Worm (Caenorhabditis elegans) whole organism, dauer: Measurements from ENCODE around the gene AH10.2.
"Not testable (repeated sequence)": the region's sequence is repeated elsewhere in the genome, so short reads cannot be mapped to it uniquely, and the experiment has no call there.

Experiments
- unc-62 ChIP-seq: sonication (generic microtip); optimal IDR thresholded peaks from 2 replicates; lab custom pipeline; 2017; ENCODE audit warnings: missing biosample characterization, missing genetic modification reagents, missing genetic modification characterization

Gene AH10.2

DNA sequence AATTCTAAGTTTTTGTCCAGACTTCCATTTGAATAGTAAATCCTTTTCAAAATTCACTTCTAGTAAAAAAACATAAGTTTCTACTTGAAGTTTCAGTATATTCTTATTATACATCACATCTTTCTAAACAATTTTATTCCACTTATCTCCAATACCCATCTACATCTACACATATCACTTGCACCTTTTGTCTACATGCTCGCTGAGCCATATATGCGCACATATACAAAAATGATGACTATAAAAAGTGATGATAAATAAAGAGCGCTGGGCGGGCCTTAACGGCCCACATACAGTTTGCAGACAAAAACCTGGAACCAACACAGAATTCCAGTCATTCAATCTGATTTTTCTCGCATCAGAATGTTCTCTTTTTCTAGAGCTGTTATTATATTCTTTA lies at the start of gene AH10.2:
Gene AH10.2, plus strand, starts transcription at position 301 of the 400 bp plus-strand sequence.
- TF ChIP-seq unc-62 (GFP tag; lab: Kevin White, UChicago): no peak

DNA sequence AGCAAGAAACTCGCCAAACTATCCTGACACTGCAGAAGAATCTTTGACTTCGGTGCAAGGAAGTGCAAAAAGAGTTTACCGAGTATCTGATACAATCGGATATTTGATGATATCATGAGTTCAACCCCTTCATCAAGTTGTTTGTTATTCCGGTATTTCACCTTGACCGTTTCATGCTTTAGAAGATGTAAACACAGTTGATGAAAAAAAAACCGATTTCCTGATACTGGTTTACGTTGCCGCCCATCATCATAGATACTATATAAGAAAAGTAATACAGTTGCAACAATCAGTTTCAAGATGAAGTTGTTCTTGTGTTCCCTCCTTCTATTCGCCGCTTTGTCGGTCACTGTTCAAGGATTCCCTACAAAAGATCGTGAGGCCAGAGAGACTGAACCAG lies 49.1 kb upstream of the AH10.2 start, which contains the start of gene H39E23.3:
Gene H39E23.3, plus strand, starts transcription at position 301 of the 400 bp plus-strand sequence.
- no peak for TF ChIP-seq unc-62 (GFP tag; lab: Kevin White, UChicago)

DNA sequence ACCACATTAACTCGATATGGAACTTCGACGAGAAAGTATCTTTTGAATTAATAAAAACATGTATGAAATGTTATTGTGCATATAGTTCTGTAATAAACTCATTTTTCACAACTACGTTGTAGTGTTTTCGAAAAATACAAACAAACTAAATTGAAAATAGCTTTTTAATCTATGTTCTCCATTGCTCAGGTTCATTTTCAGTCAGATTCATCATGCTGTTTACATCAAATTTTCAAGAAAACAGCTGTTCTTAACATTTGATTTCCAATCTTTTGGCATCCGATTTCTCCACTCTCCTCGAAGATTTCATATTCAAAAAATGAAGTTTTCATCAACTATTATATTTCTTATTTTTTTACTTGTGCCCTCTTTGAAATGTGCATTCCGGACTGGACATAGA lies 46.5 kb upstream of the AH10.2 start, which contains the start of gene H39E23.2:
Gene H39E23.2, plus strand, starts transcription at position 301 of the 400 bp plus-strand sequence.
- TF ChIP-seq unc-62 (GFP tag; lab: Kevin White, UChicago): no peak

DNA sequence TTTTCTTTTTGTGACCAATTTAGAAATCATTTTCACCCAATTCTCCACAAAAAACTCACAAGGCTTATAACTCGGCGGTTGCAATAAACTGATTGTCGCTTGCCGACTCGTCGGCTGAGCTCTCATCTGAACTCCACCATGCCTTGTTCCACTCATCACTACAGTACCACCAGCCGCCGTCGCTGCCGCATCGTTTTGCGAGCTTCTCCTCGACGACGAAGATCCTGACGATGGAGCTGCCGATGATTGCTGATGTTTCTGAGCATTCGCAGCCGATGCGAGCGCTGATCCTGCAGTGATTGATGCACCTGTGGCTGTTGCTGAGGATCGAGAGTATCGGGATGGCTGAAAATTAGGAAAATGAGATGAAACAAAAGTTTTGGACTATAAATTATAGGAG lies 35.9 kb upstream of the AH10.2 start:
- no peak for TF ChIP-seq unc-62 (GFP tag; lab: Kevin White, UChicago)

DNA sequence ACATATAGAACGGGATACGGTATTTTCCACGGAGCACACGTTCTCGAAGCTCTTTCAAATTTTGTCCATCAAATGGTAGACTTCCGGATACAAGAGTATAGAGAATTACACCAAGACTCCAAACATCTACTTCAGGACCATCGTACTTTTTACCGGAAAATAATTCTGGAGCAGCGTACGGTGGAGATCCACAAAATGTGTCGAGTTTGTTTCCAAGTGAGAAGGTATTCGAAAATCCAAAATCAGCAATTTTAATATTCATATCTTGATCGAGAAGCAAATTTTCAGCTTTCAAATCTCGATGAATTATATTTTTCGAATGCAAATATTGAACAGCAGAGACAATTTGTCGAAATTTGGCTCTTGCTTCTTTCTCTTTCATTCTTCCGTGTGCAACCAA lies 33.4 kb upstream of the AH10.2 start:
- TF ChIP-seq unc-62 (GFP tag; lab: Kevin White, UChicago): no peak

DNA sequence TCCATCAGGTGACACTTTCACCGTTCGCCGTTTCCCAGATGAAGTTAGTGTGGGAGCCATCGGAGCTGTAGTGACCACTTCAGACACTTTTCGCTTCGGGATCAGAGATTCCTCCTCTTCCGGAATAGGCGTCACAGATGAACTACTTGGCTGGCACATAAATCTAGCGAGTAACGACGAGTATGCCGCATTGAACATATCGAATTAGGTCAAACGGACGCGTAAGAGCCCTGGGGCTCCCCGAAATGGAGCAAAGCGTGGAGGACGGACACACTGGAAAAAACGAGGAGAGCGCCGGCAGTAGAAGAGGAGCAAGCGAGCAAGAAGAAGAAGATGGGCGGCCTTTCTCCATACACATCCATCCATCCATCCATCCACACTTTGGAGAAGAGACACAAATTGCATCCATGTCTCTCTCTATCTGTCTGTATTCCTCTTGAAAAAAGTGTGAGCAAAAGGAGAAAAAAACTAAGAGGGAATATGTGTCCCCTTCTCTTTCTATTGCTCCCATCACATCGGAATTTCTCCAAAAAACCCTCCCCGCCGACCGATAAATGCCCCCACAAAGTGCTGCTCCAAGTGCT lies 30.1 kb upstream of the AH10.2 start:
- TF ChIP-seq unc-62 (GFP tag; lab: Kevin White, UChicago): no peak

DNA sequence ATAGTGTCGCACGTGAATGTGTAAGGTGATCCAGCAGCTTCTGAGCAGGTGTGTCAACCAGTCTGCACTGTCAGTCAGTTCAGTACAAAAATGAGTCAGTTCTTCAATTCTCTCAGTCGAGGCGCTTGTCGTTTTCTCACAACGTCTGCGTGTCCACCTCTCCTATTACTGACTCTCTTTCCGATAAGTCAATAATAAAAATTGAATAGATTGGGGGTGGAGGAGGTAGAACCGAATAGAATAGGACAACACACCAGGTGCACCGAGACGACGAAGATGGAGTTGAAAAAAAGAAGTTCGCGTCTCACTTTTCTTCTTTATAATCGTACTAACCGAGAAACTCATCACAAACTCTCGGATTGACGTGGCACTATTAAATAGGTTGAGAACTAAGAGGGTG lies 28.7 kb upstream of the AH10.2 start:
- TF ChIP-seq unc-62 (GFP tag; lab: Kevin White, UChicago): no peak

DNA sequence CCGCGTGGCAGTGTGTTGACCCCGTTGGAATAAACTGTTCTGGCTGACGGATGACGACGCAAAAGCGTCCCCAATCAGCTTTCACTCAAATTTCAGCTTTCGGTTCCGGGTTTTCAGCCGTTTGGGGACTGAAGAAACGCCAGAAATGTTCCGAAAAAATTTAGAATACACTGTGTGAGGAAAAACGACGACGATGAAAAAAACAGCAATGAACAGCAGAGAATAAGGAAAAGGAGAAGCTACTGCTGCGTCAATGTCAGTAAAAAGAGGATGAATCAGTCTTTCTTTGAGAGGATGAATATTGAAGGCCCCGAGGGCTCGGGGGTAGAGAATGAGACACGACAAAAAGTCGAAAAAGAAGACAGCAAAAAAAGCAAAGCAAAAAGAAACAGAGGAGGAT lies 27.7 kb upstream of the AH10.2 start:
- TF ChIP-seq unc-62 (GFP tag; lab: Kevin White, UChicago): no peak

DNA sequence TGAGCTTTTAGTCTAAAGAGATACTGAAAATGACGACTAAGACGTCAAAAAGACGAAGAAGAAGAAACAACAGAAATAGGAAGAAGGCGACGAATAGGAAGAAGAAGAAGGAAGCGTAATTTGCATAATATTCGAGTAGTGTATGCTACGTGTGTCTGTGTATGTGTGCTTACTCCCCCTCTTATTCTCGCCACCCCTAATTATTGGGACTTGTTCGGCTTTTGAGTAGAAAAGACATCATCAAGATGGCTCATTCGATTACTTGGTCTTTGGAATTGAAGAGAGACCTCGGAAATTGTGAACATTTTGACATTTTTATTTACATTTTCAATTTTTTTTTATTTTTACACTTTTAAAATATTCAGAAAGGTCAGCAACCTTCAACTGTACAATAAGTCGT lies 26.3 kb upstream of the AH10.2 start:
- TF ChIP-seq unc-62 (GFP tag; lab: Kevin White, UChicago): no peak

DNA sequence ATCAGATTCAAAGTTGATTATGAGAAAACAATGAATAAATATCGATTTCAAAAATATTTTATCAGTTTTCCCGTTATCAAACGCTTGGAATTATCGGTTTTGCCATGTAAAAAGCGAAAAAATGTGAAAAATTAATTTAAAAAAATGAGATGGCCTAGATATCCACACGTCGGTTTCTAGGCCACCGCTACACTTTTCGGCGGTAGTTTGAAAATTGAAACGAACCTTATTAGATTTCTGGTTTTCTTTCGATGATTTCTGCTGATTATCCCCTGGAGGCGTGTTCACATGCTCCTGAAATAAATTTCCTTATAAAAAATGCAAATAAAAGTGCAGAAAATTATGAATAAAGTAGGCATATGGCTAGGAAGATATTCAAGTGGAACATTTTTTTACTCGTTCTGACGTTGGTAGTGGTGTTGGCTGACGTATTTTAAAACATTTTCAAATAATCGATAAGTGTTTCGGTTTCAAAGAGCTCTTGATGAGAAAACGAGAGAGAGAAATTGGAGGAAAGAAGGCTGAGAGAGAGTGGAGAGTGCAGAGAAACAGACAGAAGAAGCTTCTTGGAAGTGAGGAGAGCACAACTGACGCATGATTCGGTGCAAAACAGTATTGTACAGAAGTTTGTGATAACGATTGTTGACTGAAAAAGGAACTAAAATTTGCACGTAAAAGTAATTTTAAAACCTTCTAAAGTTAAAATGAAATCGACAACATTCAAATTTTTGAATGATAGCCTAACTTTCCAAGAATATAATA lies 23.4 kb upstream of the AH10.2 start:
- no peak for TF ChIP-seq unc-62 (GFP tag; lab: Kevin White, UChicago)

DNA sequence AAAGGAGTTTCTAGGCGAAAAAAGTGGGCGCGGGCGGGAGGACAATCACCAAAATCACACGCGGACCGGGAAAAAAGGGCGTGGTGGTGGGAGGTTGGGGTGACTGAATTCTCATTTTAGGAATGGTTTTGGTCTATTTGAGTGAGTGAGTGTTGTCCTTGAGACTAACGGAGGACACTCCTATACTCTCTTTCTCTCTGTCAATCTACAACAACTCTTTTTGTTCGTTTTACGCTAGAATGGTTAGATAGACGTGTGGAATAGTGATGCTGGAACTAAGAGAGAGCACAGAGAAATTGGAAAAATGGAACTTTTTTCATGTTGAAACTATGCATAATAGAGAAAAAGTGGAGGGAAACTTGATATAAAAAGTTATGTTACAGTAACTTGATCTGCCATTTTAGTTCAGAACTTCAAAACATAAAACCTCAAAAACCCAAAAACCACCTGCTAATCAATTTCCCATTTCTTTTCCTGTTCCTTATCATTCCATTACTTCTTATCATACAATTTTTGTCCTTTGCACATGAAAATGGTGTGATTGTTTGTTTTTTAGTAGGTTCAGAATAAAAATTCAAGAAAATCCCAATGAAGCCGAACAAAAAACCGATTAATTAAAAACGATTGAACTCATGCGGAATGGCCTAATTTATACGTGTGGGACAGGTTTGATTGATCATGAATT lies 21.7 kb upstream of the AH10.2 start:
- no peak for TF ChIP-seq unc-62 (GFP tag; lab: Kevin White, UChicago)

DNA sequence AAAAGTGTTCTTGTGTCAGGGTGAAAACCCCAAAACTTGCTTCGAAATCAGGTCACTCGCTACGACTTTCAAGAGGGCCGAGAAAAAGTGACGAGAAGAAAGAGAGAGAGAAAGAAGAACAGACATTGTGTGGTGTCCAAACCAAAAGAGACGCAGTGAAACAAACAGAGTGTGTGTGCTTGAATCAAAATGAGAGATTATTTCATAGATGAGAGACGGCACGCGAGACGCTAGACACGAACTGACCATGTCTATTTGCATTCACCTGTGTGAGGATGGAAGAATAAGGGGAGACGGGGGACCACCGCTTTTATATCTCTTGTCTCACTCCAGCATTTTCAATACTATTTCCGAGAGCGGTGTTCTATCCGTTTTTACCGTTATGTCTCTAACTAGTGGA lies 20.4 kb upstream of the AH10.2 start:
- TF ChIP-seq unc-62 (GFP tag; lab: Kevin White, UChicago): no peak

DNA sequence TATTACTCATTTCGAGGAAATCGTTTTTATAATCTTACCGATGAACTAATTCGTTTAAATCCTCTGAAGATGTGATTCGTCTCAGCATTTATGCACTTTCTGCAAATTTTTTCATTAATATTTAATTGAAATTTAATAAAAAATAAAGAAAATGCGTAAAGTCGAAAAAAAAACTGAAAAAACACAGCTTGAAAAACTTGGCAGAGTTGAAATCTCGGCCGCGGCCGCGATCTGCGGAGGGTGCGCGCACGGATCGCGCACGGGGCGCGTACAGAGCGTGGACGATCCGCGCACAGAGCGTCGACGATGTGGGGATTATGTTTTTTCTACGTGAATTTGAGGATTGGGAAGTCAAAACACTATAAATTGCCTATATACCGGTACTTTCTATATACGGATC lies 18.8 kb upstream of the AH10.2 start, which contains the start of gene AH10.4:
Gene AH10.4, minus strand, starts transcription at position 101 of the 400 bp plus-strand sequence.
- not testable (repeated sequence) for TF ChIP-seq unc-62 (GFP tag; lab: Kevin White, UChicago)

DNA sequence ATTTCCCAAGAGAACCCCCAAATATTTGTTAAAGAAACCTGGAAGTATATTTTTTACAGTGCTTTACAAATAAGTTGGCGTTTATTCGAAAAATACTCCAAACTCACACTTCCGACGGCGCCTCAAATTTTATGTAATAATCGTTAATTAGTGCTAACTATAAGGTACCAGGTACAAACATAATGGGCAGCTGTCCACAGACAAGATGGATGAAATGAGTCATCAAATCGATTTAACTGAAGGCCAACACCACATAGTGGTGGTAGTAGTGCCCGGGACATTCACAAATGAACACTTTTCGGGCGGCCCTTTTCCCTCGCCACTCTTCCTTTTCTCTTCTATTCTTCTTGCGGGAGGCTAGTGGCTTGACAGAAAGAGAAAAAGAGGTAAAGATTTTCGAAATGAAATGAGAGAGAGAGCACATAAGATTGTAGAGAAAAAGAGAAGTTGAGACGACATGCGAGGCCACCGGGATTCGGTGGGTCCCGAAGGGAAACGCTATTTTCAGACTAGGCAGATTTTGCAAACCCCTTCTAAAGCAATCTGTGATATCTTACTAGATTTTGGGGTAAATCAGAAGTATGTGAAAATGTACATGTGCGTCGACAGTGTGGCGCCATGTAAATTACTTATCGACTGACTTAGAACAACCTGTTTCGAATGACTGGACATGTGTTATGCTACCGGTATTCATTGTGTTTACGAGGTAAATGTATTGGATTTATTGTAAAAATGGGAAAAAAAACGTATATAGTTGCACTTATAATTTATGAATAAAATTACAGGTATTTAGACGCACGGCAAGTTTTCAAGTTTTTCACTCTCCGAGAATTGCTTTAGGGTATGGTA lies 17.1 kb upstream of the AH10.2 start:
- no peak for TF ChIP-seq unc-62 (GFP tag; lab: Kevin White, UChicago)

DNA sequence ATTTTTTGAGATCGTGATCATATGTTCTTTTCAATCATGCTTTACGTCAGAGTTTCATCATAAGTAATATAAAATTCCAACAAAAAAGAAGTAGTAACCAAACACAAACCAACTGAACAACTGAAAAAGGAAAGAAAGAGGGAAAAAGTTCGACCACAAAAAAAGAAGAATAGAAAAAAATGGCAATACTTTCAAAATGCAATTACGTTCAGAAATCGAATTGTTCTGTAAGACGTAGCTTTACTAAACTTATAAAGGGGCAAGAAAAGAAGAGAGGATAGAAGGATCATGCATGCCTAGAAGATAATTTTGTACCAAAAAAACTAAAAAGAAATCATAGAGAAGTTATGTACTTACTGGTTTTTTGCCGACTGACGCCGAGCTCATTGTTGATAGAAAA lies 15.8 kb upstream of the AH10.2 start:
- no peak for TF ChIP-seq unc-62 (GFP tag; lab: Kevin White, UChicago)
